Worm (Caenorhabditis elegans) whole organism, young adult: ENCODE data around the gene tag-234.

Source experiments
- B0261.1 ChIP-seq: sonication (generic microtip); optimal IDR thresholded peaks from 2 replicates; lab custom pipeline; 2016; ENCODE audit warnings: mild to moderate bottlenecking, missing genetic modification characterization, moderate library complexity, missing compliant biosample characterization
- F39B2.1 ChIP-seq: fragments of 200-800 bp; sonication (Bioruptor generic); IDR thresholded peaks from 2 replicates; pipeline ENCODE4 v1.3.6; 2022; ENCODE audit warnings: missing genetic modification reagents, missing genetic modification characterization, missing compliant biosample characterization
- F49E8.2 ChIP-seq: sonication (generic microtip); optimal IDR thresholded peaks from 3 replicates; lab custom pipeline; 2017; ENCODE audit warnings: missing genetic modification characterization, mild to moderate bottlenecking, missing compliant biosample characterization, antibody characterized with exemption, moderate library complexity; ENCODE audit not compliant: insufficient read depth
- F55B11.4 ChIP-seq: sonication (generic microtip); optimal IDR thresholded peaks from 2 replicates; lab custom pipeline; 2016; ENCODE audit warnings: missing compliant biosample characterization, missing genetic modification characterization, borderline replicate concordance; ENCODE audit not compliant: insufficient read depth
- K11D2.4 ChIP-seq: fragments of 200-800 bp; sonication (Bioruptor generic); IDR thresholded peaks from 2 replicates; pipeline ENCODE4 v1.3.6; 2022; ENCODE audit warnings: missing genetic modification reagents, missing genetic modification characterization, missing compliant biosample characterization
- Y53F4B.3 ChIP-seq: fragments of 200-800 bp; sonication (Bioruptor generic); IDR thresholded peaks from 2 replicates; pipeline ENCODE4 v1.3.6; 2022; ENCODE audit warnings: missing genetic modification reagents, missing genetic modification characterization, missing compliant biosample characterization
- Y53G8AR.9 ChIP-seq: fragments of 200-800 bp; sonication (Bioruptor generic); conservative IDR thresholded peaks from 2 replicates; pipeline ENCODE4 v1.3.6; 2022; ENCODE audit warnings: missing genetic modification reagents, missing genetic modification characterization, missing compliant biosample characterization
- attf-6 ChIP-seq: fragments of 200-800 bp; sonication (Bioruptor generic); IDR thresholded peaks from 2 replicates; pipeline ENCODE4 v1.3.6; 2022; ENCODE audit warnings: missing genetic modification reagents, missing genetic modification characterization, missing compliant biosample characterization
- bed-1 ChIP-seq: fragments of 200-800 bp; sonication (Bioruptor generic); IDR thresholded peaks from 2 replicates; pipeline ENCODE4 v1.3.6; 2022; ENCODE audit warnings: missing genetic modification reagents, missing genetic modification characterization, missing compliant biosample characterization
- ceh-27 ChIP-seq: fragments of 200-800 bp; sonication (Bioruptor generic); optimal IDR thresholded peaks from 2 replicates; lab custom pipeline; 2018; ENCODE audit warnings: mild to moderate bottlenecking, missing genetic modification characterization, moderate library complexity, missing compliant biosample characterization
- hlh-12 ChIP-seq: sonication (generic microtip); optimal IDR thresholded peaks from 2 replicates; lab custom pipeline; 2016; ENCODE audit warnings: missing genetic modification characterization, missing compliant biosample characterization
- hmg-1.2 ChIP-seq: fragments of 200-800 bp; sonication (Bioruptor generic); IDR thresholded peaks from 2 replicates; pipeline ENCODE4 v1.3.6; 2022; ENCODE audit warnings: missing genetic modification reagents, missing genetic modification characterization, missing compliant biosample characterization
- hmg-20 ChIP-seq: fragments of 200-800 bp; sonication (Bioruptor generic); IDR thresholded peaks from 2 replicates; pipeline ENCODE4 v1.3.6; 2022; ENCODE audit warnings: missing genetic modification reagents, missing genetic modification characterization, missing compliant biosample characterization
- hrde-1 ChIP-seq: sonication (generic microtip); optimal IDR thresholded peaks from 2 replicates; lab custom pipeline; 2016; ENCODE audit warnings: missing genetic modification characterization, mild to moderate bottlenecking, missing compliant biosample characterization, moderate library complexity, missing genotype, missing genetic modification reagents, borderline replicate concordance
- let-526 ChIP-seq: fragments of 200-800 bp; sonication (Bioruptor generic); IDR thresholded peaks from 2 replicates; pipeline ENCODE4 v1.3.6; 2022; ENCODE audit warnings: missing genetic modification reagents, missing genetic modification characterization, missing compliant biosample characterization
- let-607 ChIP-seq, 2 experiments: fragments of 200-800 bp in 1 of 2; sonication (Bioruptor generic) in 1 of 2; sonication (generic microtip) in 1 of 2; optimal IDR thresholded peaks; 2 replicates each; lab custom pipeline; 2016 to 2018; ENCODE audit warnings: mild to moderate bottlenecking in 2 of 2, missing compliant biosample characterization in 2 of 2, missing genetic modification characterization in 2 of 2, moderate library complexity in 2 of 2, missing genotype in 1 of 2
- lin-26 ChIP-seq: fragments of 200-800 bp; sonication (Bioruptor generic); IDR thresholded peaks from 2 replicates; pipeline ENCODE4 v1.3.6; 2022; ENCODE audit warnings: missing genetic modification reagents, missing genetic modification characterization, missing compliant biosample characterization
- lin-35 ChIP-seq, 3 experiments: fragments of 150-350 bp in 2 of 3; sonication (generic microtip) in 1 of 3; optimal IDR thresholded peaks; 2 replicates each; lab custom pipeline; 2014 to 2018; ENCODE audit warnings: missing biosample characterization in 3 of 3, missing genetic modification characterization in 3 of 3, missing genetic modification reagents in 3 of 3
- lin-40 ChIP-seq: sonication (generic microtip); optimal IDR thresholded peaks from 2 replicates; lab custom pipeline; 2016; ENCODE audit warnings: missing genetic modification characterization, mild to moderate bottlenecking, missing compliant biosample characterization, missing genotype, missing genetic modification reagents
- lin-54 ChIP-seq: fragments of 200-800 bp; sonication (Bioruptor generic); optimal IDR thresholded peaks from 2 replicates; lab custom pipeline; 2018; ENCODE audit warnings: mild to moderate bottlenecking, missing genetic modification characterization, missing compliant biosample characterization
- lir-1 ChIP-seq: fragments of 200-800 bp; sonication (Bioruptor generic); conservative IDR thresholded peaks from 2 replicates; pipeline ENCODE4 v1.3.6; 2022; ENCODE audit warnings: missing genetic modification reagents, missing genetic modification characterization, missing compliant biosample characterization
- lsl-1 ChIP-seq: fragments of 200-800 bp; sonication (Bioruptor generic); optimal IDR thresholded peaks from 2 replicates; lab custom pipeline; 2018; ENCODE audit warnings: mild to moderate bottlenecking, missing genetic modification characterization, moderate library complexity, missing compliant biosample characterization
- madf-10 ChIP-seq: sonication (generic microtip); optimal IDR thresholded peaks from 2 replicates; lab custom pipeline; 2016; ENCODE audit warnings: mild to moderate bottlenecking, missing genetic modification characterization, missing compliant biosample characterization
- madf-3 ChIP-seq: fragments of 200-800 bp; sonication (Bioruptor generic); IDR thresholded peaks from 2 replicates; pipeline ENCODE4 v1.3.6; 2022; ENCODE audit warnings: missing genetic modification reagents, missing genetic modification characterization, missing compliant biosample characterization
- mcd-1 ChIP-seq: fragments of 200-800 bp; sonication (Bioruptor generic); IDR thresholded peaks from 2 replicates; pipeline ENCODE4 v1.3.6; 2022; ENCODE audit warnings: missing genetic modification reagents, missing genetic modification characterization, missing compliant biosample characterization
- mel-28 ChIP-seq: sonication (generic microtip); optimal IDR thresholded peaks from 2 replicates; lab custom pipeline; 2016; ENCODE audit warnings: borderline replicate concordance, mild to moderate bottlenecking, missing genetic modification characterization, missing compliant biosample characterization
- nhr-120 ChIP-seq: fragments of 200-800 bp; sonication (Bioruptor generic); IDR thresholded peaks from 2 replicates; pipeline ENCODE4 v1.3.6; 2022; ENCODE audit warnings: missing genetic modification characterization, missing compliant biosample characterization
- nhr-179 ChIP-seq: sonication (generic microtip); optimal IDR thresholded peaks from 2 replicates; lab custom pipeline; 2016; ENCODE audit warnings: mild to moderate bottlenecking, missing genetic modification characterization, missing compliant biosample characterization
- nhr-27 ChIP-seq: fragments of 200-800 bp; sonication (Bioruptor generic); optimal IDR thresholded peaks from 2 replicates; lab custom pipeline; 2018; ENCODE audit warnings: mild to moderate bottlenecking, missing genetic modification characterization, moderate library complexity, missing compliant biosample characterization
- nhr-80 ChIP-seq: sonication (generic microtip); optimal IDR thresholded peaks from 2 replicates; lab custom pipeline; 2016; ENCODE audit warnings: missing genetic modification characterization, missing compliant biosample characterization
- rcor-1 ChIP-seq: fragments of 200-800 bp; sonication (Bioruptor generic); IDR thresholded peaks from 2 replicates; pipeline ENCODE4 v1.3.6; 2022; ENCODE audit warnings: missing genetic modification reagents, missing genetic modification characterization, missing compliant biosample characterization
- sea-2 ChIP-seq: fragments of 200-800 bp; sonication (Bioruptor generic); IDR thresholded peaks from 2 replicates; pipeline ENCODE4 v1.3.6; 2022; ENCODE audit warnings: missing genetic modification characterization, missing compliant biosample characterization
- snpc-1.1 ChIP-seq: sonication (generic microtip); optimal IDR thresholded peaks from 2 replicates; lab custom pipeline; 2017; ENCODE audit warnings: missing genetic modification characterization, mild to moderate bottlenecking, missing compliant biosample characterization, antibody characterized with exemption, moderate library complexity, missing genotype, missing genetic modification reagents; ENCODE audit not compliant: insufficient read depth
- snpc-3.4 ChIP-seq: sonication (generic microtip); optimal IDR thresholded peaks from 2 replicates; lab custom pipeline; 2017; ENCODE audit warnings: missing genetic modification characterization, mild to moderate bottlenecking, missing compliant biosample characterization, antibody characterized with exemption, moderate library complexity, missing genotype, missing genetic modification reagents
- zfh-2 ChIP-seq: fragments of 200-800 bp; sonication (Bioruptor generic); conservative IDR thresholded peaks from 2 replicates; pipeline ENCODE4 v1.3.6; 2022; ENCODE audit warnings: missing genetic modification reagents, missing genetic modification characterization, missing compliant biosample characterization
- ztf-18 ChIP-seq: sonication (generic microtip); optimal IDR thresholded peaks from 2 replicates; lab custom pipeline; 2016; ENCODE audit warnings: missing genotype, mild to moderate bottlenecking, missing genetic modification characterization, missing compliant biosample characterization
- ztf-25 ChIP-seq: fragments of 200-800 bp; sonication (Bioruptor generic); IDR thresholded peaks from 2 replicates; pipeline ENCODE4 v1.3.6; 2022; ENCODE audit warnings: missing genetic modification reagents, missing genetic modification characterization, missing compliant biosample characterization
- ztf-6 ChIP-seq: fragments of 200-800 bp; sonication (Bioruptor generic); IDR thresholded peaks from 2 replicates; pipeline ENCODE4 v1.3.6; 2022; ENCODE audit warnings: missing genetic modification reagents, missing genetic modification characterization, missing compliant biosample characterization

The tag-234 gene

DNA sequence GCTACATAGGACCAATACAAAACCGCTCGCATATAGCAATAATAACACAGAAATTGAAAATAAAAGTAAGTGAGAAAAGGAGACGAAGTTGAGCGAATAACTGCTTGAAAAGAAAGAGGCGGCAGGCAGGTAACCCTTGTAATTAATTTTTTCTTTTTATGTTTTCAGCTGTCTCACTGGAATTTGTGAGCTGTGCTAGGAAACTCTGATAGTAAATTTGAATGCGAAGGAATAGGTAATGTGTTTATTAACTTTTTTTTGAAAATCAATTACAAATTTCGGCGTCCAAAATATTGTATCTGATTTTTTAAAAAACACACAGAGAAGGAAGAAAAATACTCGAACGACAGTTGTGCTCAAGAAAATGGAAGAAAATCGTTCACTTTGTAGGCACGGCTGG lies 12.0 kb upstream of the tag-234 start, which contains the start of gene H41C03.2:
Gene H41C03.2, minus strand, starts transcription at position 101 of the 400 bp plus-strand sequence.
- TF ChIP-seq lir-1 (GFP tag; lab: Robert Waterston, UW) (no peak), lsl-1 (GFP tag; lab: Kevin White, UChicago) (no peak), nhr-27 (tag; lab: Kevin White, UChicago) (no peak), ztf-6 (GFP tag; lab: Robert Waterston, UW) (no peak), hlh-12 (tag; lab: Kevin White, UChicago) (no peak), sea-2 (no peak), lin-35 (GFP tag; optimal IDR thresholded peaks at IDR 0.05; lab: Kevin White, UChicago) (no peak), let-607 (tag; optimal IDR thresholded peaks at IDR 0.05; lab: Kevin White, UChicago) (no peak), B0261.1 (tag; lab: Kevin White, UChicago) (no peak)

- TF ChIP-seq F49E8.2 (tag; lab: Kevin White, UChicago) (no peak), rcor-1 (no peak), mcd-1 (GFP tag; lab: Robert Waterston, UW) (no peak), Y53F4B.3 (GFP tag; lab: Robert Waterston, UW) (no peak), zfh-2 (GFP tag; lab: Robert Waterston, UW) (no peak), lin-54 (GFP tag; lab: Kevin White, UChicago) (no peak), ztf-18 (tag; lab: Kevin White, UChicago) (no peak)
Observed at ce11 chrII:5853261-5853660, 10.7 kb upstream of the tag-234 start.

DNA sequence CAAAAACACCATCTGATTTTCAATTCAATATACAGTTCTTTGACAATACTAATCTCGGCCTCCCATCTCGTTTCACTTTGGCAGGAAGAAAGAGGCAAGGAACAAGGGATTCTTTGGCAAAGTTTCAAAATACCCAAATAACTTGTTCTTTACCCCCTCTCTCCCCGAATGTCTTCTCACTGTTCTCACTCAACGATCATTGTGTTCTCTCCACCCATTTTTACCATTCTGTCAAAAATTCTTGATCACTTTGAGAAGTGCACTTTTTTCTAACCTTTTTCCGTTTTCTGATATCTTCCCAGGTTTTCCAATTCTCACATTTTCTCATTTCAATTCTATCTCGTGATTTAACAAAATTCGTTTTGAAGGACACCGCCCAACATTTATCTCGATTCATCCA lies 9.9 kb upstream of the tag-234 start, which contains the start of gene H41C03.1:
Gene H41C03.1, plus strand, starts transcription at position 301 of the 400 bp plus-strand sequence.
- TF ChIP-seq hmg-1.2 (GFP tag; lab: Robert Waterston, UW) (no peak), attf-6 (GFP tag; lab: Robert Waterston, UW) (no peak), Y53G8AR.9 (GFP tag; lab: Robert Waterston, UW) (no peak), lin-40 (tag; lab: Kevin White, UChicago) (no peak), hrde-1 (tag; lab: Kevin White, UChicago) (no peak), bed-1 (GFP tag; lab: Robert Waterston, UW) (no peak), ceh-27 (GFP tag; lab: Kevin White, UChicago) (no peak)

- TF ChIP-seq F39B2.1 (GFP tag; lab: Robert Waterston, UW) (no peak), madf-10 (tag; lab: Kevin White, UChicago) (no peak), nhr-179 (tag; lab: Kevin White, UChicago) (no peak), zfh-2 (GFP tag; lab: Robert Waterston, UW) (no peak), hmg-20 (GFP tag; lab: Robert Waterston, UW) (no peak)
Observed at ce11 chrII:5858322-5858721, 5.7 kb upstream of the tag-234 start, which contains the start of gene F55C12.4. Gene F55C12.4 (minus strand): TSS chrII:5858422.

ce11 chrII:5860621-5861020 lies 3.4 kb upstream of the tag-234 start:
- no peak for TF ChIP-seq F55B11.4 (tag; lab: Kevin White, UChicago)
- no peak for TF ChIP-seq mel-28 (tag; lab: Kevin White, UChicago)
- no peak for TF ChIP-seq nhr-80 (tag; lab: Kevin White, UChicago)
- no peak for TF ChIP-seq ztf-25 (GFP tag; lab: Robert Waterston, UW)
- no peak for TF ChIP-seq madf-3 (GFP tag; lab: Robert Waterston, UW)
- TF ChIP-seq nhr-120: no peak
- no peak for TF ChIP-seq lin-26 (GFP tag; lab: Robert Waterston, UW)
- TF ChIP-seq ztf-6 (GFP tag; lab: Robert Waterston, UW): no peak
- no peak for TF ChIP-seq snpc-3.4 (tag; lab: Kevin White, UChicago)
- no peak for TF ChIP-seq K11D2.4
- TF ChIP-seq let-526 (GFP tag; lab: Robert Waterston, UW): no peak
- TF ChIP-seq snpc-1.1 (tag; lab: Kevin White, UChicago): no peak
